Worm (Caenorhabditis elegans) whole organism, L1 larva: ENCODE data around the gene T24C2.5.
A peak's percentile ranks its signal among the peaks of the same experiment; 100 is the strongest.

Experiments
- ama-1 ChIP-seq: fragments of 150-350 bp; optimal IDR thresholded peaks from 2 replicates; lab custom pipeline; 2014
- ces-1 ChIP-seq: fragments of 150-350 bp; optimal IDR thresholded peaks from 2 replicates; lab custom pipeline; 2014; ENCODE audit warnings: missing biosample characterization, missing genetic modification reagents, missing genetic modification characterization
- lin-13 ChIP-seq: fragments of 150-350 bp; optimal IDR thresholded peaks from 2 replicates; lab custom pipeline; 2014; ENCODE audit warnings: missing biosample characterization, missing genetic modification reagents, missing genetic modification characterization
- nhr-12 ChIP-seq: sonication (generic microtip); optimal IDR thresholded peaks from 2 replicates; lab custom pipeline; 2017; ENCODE audit warnings: missing biosample characterization, missing genetic modification characterization
- nhr-77 ChIP-seq: fragments of 150-350 bp; optimal IDR thresholded peaks from 2 replicates; lab custom pipeline; 2014; ENCODE audit warnings: missing biosample characterization, missing genetic modification characterization
- nhr-85 ChIP-seq: sonication (generic microtip); peaks from one replicate; lab custom pipeline; 2016; ENCODE audit warnings: missing genetic modification characterization, inconsistent platforms, missing compliant biosample characterization
- skn-1 ChIP-seq: fragments of 150-350 bp; optimal IDR thresholded peaks from 2 replicates; lab custom pipeline; 2014; ENCODE audit warnings: missing biosample characterization, missing genetic modification characterization
- sptf-1 ChIP-seq: fragments of 150-350 bp; optimal IDR thresholded peaks from 2 replicates; lab custom pipeline; 2014; ENCODE audit warnings: missing biosample characterization, missing genetic modification characterization
- tbx-2 ChIP-seq: sonication (generic microtip); optimal IDR thresholded peaks from 2 replicates; lab custom pipeline; 2016; ENCODE audit warnings: missing genetic modification characterization, missing compliant biosample characterization

ce11 chrX:14557936-14558554, 23.8 kb downstream of the T24C2.5 start, which contains the start of gene nhr-3:
- no peak for TF ChIP-seq ces-1
- TF ChIP-seq nhr-12 (tag; lab: Kevin White, UChicago), result no peak
- no peak for TF ChIP-seq skn-1 (tag; lab: Kevin White, UChicago)
- TF ChIP-seq nhr-85 (tag; lab: Kevin White, UChicago), result peak; percentile 75
- TF ChIP-seq sptf-1 (tag; lab: Kevin White, UChicago), result no peak
- no peak for TF ChIP-seq ama-1 (lab: Kevin White, UChicago)
- TF ChIP-seq nhr-77, result no peak
- TF ChIP-seq lin-13 (GFP tag; lab: Kevin White, UChicago), result no peak
- TF ChIP-seq tbx-2 (tag; lab: Kevin White, UChicago), result no peak
